Worm (Caenorhabditis elegans) whole organism, L3 larva: ENCODE results near the gene cdh-3.

Experiments
- aly-2 ChIP-seq: fragments of 150-350 bp; optimal IDR thresholded peaks from 2 replicates; lab custom pipeline; 2014; ENCODE audit warnings: missing biosample characterization, missing genetic modification characterization
- lsy-12 ChIP-seq: sonication (generic microtip); optimal IDR thresholded peaks from 2 replicates; lab custom pipeline; 2016; ENCODE audit warnings: mild to moderate bottlenecking, missing genetic modification characterization, missing compliant biosample characterization
- unc-39 ChIP-seq: sonication (generic microtip); optimal IDR thresholded peaks from 4 replicates; lab custom pipeline; 2017; ENCODE audit warnings: missing biosample characterization, missing genetic modification characterization
- unc-62 ChIP-seq: fragments of 150-350 bp; sonication (generic microtip); optimal IDR thresholded peaks from 4 replicates; lab custom pipeline; 2014; ENCODE audit warnings: missing biosample characterization, missing genetic modification reagents, missing genetic modification characterization
- zag-1 ChIP-seq: fragments of 150-350 bp; optimal IDR thresholded peaks from 2 replicates; lab custom pipeline; 2014; ENCODE audit warnings: missing biosample characterization, missing genetic modification characterization
- ztf-11 ChIP-seq: fragments of 150-350 bp; optimal IDR thresholded peaks from 2 replicates; lab custom pipeline; 2014; ENCODE audit warnings: missing biosample characterization, missing genetic modification characterization

DNA sequence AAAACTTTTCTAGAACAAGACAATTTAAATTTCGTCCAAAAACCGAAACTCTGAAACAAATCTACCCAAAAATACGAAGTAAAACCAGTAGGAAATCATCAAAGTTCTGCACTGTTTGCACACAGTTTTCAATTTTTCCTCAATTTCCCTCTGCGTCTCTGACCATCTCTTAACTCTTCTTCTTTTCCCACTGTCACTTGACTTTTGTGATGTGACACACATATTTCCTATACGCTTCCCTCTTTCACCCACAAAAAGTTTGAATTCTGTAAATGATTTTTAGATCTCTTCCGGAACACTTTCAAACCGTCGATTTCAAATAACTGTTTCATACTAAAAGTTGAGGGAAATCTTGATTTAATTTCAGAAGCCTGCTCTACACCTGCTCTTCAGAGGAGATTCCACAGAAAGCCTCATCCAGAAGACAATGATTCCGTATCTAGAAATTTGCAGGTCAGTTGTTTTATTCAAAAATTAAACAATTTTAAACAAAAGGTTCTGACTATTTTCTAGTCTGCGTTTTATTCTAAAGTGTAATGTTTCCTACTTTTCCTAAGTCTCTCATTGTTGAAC, 34.8 kb downstream of the cdh-3 start, which contains the start of gene ncl-1:
- TF ChIP-seq zag-1 (tag; lab: Kevin White, UChicago) (no peak), ztf-11 (tag; lab: Kevin White, UChicago) (no peak), unc-39 (tag; lab: Kevin White, UChicago) (no peak), aly-2 (tag; lab: Kevin White, UChicago) (no peak), lsy-12 (tag; lab: Kevin White, UChicago) (no peak), unc-62 (GFP tag; lab: Kevin White, UChicago) (no peak)
